Fruit fly (Drosophila melanogaster): ENCODE data around the gene CG43294.

DNA sequence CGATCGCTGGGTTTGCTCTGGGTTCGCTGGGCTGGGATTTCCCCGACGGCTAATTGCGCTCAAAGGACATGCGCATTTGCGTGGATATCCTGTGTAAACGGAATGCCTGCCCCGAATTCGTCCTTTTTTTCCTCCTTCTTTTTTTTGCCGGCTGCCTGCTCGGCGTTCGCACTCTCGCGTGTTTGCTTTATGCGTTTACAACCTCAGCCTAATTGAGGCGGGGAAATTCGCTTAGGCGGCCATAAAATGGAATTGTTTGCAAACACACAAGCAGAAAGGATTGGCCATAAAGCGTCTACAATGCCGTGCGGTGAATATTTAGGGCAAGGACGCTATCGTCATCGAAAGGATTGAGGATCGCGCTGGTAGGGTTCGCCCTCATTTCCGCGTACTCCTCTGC, 32.7 kb upstream of the CG43294 start:
- TF ChIP-seq ttk (optimal IDR thresholded peaks at IDR 0.05) (no peak), Sin3A (optimal IDR thresholded peaks at IDR 0.05) (no peak), psq (optimal IDR thresholded peaks at IDR 0.05) (no peak)
